Worm (Caenorhabditis elegans) whole organism, early embryonic: Measurements from ENCODE around the gene frpr-21.

Experiments used
- aly-1 ChIP-seq: sonication (generic microtip); optimal IDR thresholded peaks from 2 replicates; lab custom pipeline; 2016; ENCODE audit warnings: missing genetic modification characterization, missing compliant biosample characterization
- ama-1 ChIP-seq: fragments of 150-350 bp; optimal IDR thresholded peaks from 2 replicates; lab custom pipeline; 2014
- ceh-36 ChIP-seq: sonication (generic microtip); optimal IDR thresholded peaks from 2 replicates; lab custom pipeline; 2016; ENCODE audit warnings: missing genetic modification characterization, inconsistent platforms, missing compliant biosample characterization
- ets-7 ChIP-seq: sonication (generic microtip); optimal IDR thresholded peaks from 2 replicates; lab custom pipeline; 2016; ENCODE audit warnings: missing genotype, missing genetic modification characterization, missing compliant biosample characterization
- flt-1 ChIP-seq: fragments of 200-800 bp; sonication (Bioruptor generic); IDR thresholded peaks from 2 replicates; pipeline ENCODE4 v1.3.6; 2022; ENCODE audit warnings: missing genetic modification characterization, missing compliant biosample characterization
- hmbx-1 ChIP-seq: sonication (generic microtip); optimal IDR thresholded peaks from 2 replicates; lab custom pipeline; 2016; ENCODE audit warnings: mild to moderate bottlenecking, missing genetic modification characterization, missing compliant biosample characterization
- hnd-1 ChIP-seq: sonication (generic microtip); optimal IDR thresholded peaks from 2 replicates; lab custom pipeline; 2016; ENCODE audit warnings: missing genetic modification characterization, missing compliant biosample characterization
- pes-1 ChIP-seq: fragments of 200-800 bp; sonication (Bioruptor generic); IDR thresholded peaks from 2 replicates; pipeline ENCODE4 v1.3.6; 2022; ENCODE audit warnings: missing genetic modification reagents, missing genetic modification characterization, missing compliant biosample characterization
- scrt-1 ChIP-seq: fragments of 200-800 bp; sonication (Bioruptor generic); IDR thresholded peaks from 2 replicates; pipeline ENCODE4 v1.3.6; 2022; ENCODE audit warnings: missing genetic modification characterization, missing compliant biosample characterization
- sea-1 ChIP-seq: fragments of 200-800 bp; sonication (Bioruptor generic); conservative IDR thresholded peaks from 2 replicates; pipeline ENCODE4 v1.3.6; 2022; ENCODE audit warnings: missing genetic modification characterization, missing compliant biosample characterization
- tbx-11 ChIP-seq: fragments of 200-800 bp; sonication (Bioruptor generic); IDR thresholded peaks from 2 replicates; pipeline ENCODE4 v1.3.6; 2022; ENCODE audit warnings: missing genetic modification characterization, missing compliant biosample characterization
- tra-4 ChIP-seq: sonication (generic microtip); optimal IDR thresholded peaks from 2 replicates; lab custom pipeline; 2017; ENCODE audit warnings: missing genetic modification characterization, missing compliant biosample characterization

- TF ChIP-seq ama-1 (lab: Kevin White, UChicago) (no peak), hmbx-1 (tag; lab: Kevin White, UChicago) (no peak), sea-1 (GFP tag; lab: Robert Waterston, UW) (no peak), tbx-11 (no peak), aly-1 (tag; lab: Kevin White, UChicago) (no peak), ceh-36 (tag; lab: Kevin White, UChicago) (no peak), scrt-1 (GFP tag; lab: Robert Waterston, UW) (no peak), flt-1 (GFP tag; lab: Robert Waterston, UW) (no peak), ets-7 (tag; lab: Kevin White, UChicago) (no peak), hnd-1 (tag; lab: Kevin White, UChicago) (no peak), pes-1 (GFP tag; lab: Robert Waterston, UW) (no peak), tra-4 (tag; lab: Kevin White, UChicago) (no peak)
Measured at ce11 chrII:10390854-10391253, 31.0 kb downstream of the frpr-21 start, which contains the start of the genes T09F3.2 and T09F3.7.
